Worm (Caenorhabditis elegans) whole organism, midembryonic: Measurements from ENCODE around the gene F08D12.2.

Experiments used
- T22C8.4 ChIP-seq: fragments of 200-800 bp; sonication (Bioruptor generic); IDR thresholded peaks from 2 replicates; pipeline ENCODE4 v1.3.6; 2022; ENCODE audit warnings: missing genetic modification characterization, missing compliant biosample characterization
- cog-1 ChIP-seq: sonication (generic microtip); optimal IDR thresholded peaks from 2 replicates; lab custom pipeline; 2016; ENCODE audit warnings: missing genetic modification characterization, missing compliant biosample characterization
- flt-1 ChIP-seq: fragments of 200-800 bp; sonication (Bioruptor generic); IDR thresholded peaks from 2 replicates; pipeline ENCODE4 v1.3.6; 2022; ENCODE audit warnings: missing genetic modification characterization, missing compliant biosample characterization
- klf-2 ChIP-seq: fragments of 200-800 bp; sonication (Bioruptor generic); conservative IDR thresholded peaks from 2 replicates; pipeline ENCODE4 v1.3.6; 2022; ENCODE audit warnings: missing genetic modification reagents, missing genetic modification characterization, missing compliant biosample characterization
- med-1 ChIP-seq: sonication (generic microtip); optimal IDR thresholded peaks from 2 replicates; lab custom pipeline; 2017; ENCODE audit warnings: missing genetic modification characterization, mild to moderate bottlenecking, missing compliant biosample characterization, antibody characterized with exemption, missing genetic modification reagents; ENCODE audit not compliant: insufficient read depth
- ref-1 ChIP-seq: fragments of 200-800 bp; sonication (Bioruptor generic); conservative IDR thresholded peaks from 2 replicates; pipeline ENCODE4 v1.3.6; 2022; ENCODE audit warnings: missing genetic modification reagents, missing genetic modification characterization, missing compliant biosample characterization
- tab-1 ChIP-seq: fragments of 200-800 bp; sonication (Bioruptor generic); IDR thresholded peaks from 2 replicates; pipeline ENCODE4 v1.3.6; 2022; ENCODE audit warnings: missing genetic modification characterization, missing compliant biosample characterization
- ztf-23 ChIP-seq: fragments of 200-800 bp; sonication (Bioruptor generic); IDR thresholded peaks from 2 replicates; pipeline ENCODE4 v1.3.6; 2022; ENCODE audit warnings: missing genetic modification reagents, missing genetic modification characterization, missing compliant biosample characterization
- ztf-29 ChIP-seq: fragments of 200-800 bp; sonication (Bioruptor generic); IDR thresholded peaks from 2 replicates; pipeline ENCODE4 v1.3.6; 2022; ENCODE audit warnings: missing genetic modification reagents, missing genetic modification characterization, missing compliant biosample characterization

The F08D12.2 gene

ce11 chrII:2785787-2786186 lies 4.3 kb downstream of the F08D12.2 start:
- TF ChIP-seq tab-1 (GFP tag; lab: Robert Waterston, UW): no peak
- no peak for TF ChIP-seq med-1 (GFP tag; lab: Kevin White, UChicago)
- no peak for TF ChIP-seq flt-1
- TF ChIP-seq ref-1 (GFP tag; lab: Robert Waterston, UW): no peak
- no peak for TF ChIP-seq klf-2 (GFP tag; lab: Robert Waterston, UW)
- no peak for TF ChIP-seq T22C8.4 (GFP tag; lab: Robert Waterston, UW)

ce11 chrII:2787031-2787512 lies 5.6 kb downstream of the F08D12.2 start, which contains the start of the genes F08D12.12 and srpa-72:
Gene F08D12.12, minus strand, starts transcription at chrII:2787081.
Gene srpa-72, plus strand, starts transcription at chrII:2787481.
- TF ChIP-seq cog-1 (no peak), ref-1 (GFP tag; lab: Robert Waterston, UW) (no peak), ztf-29 (GFP tag; lab: Robert Waterston, UW) (no peak; the same call in 1 of the 2 replicates), klf-2 (GFP tag; lab: Robert Waterston, UW) (no peak), med-1 (GFP tag; lab: Kevin White, UChicago) (no peak), T22C8.4 (GFP tag; lab: Robert Waterston, UW) (no peak), ztf-23 (GFP tag; lab: Robert Waterston, UW) (no peak), tab-1 (GFP tag; lab: Robert Waterston, UW) (no peak)

ce11 chrII:2787849-2788248 lies 6.4 kb downstream of the F08D12.2 start:
- TF ChIP-seq T22C8.4 (GFP tag; lab: Robert Waterston, UW): no peak
- no peak for TF ChIP-seq klf-2 (GFP tag; lab: Robert Waterston, UW)
- no peak for TF ChIP-seq cog-1
- TF ChIP-seq tab-1 (GFP tag; lab: Robert Waterston, UW): no peak
- TF ChIP-seq ztf-29 (GFP tag; lab: Robert Waterston, UW): no peak
- no peak for TF ChIP-seq ref-1 (GFP tag; lab: Robert Waterston, UW)
- no peak for TF ChIP-seq flt-1
- no peak for TF ChIP-seq med-1 (GFP tag; lab: Kevin White, UChicago)

- TF ChIP-seq T22C8.4 (GFP tag; lab: Robert Waterston, UW) (no peak), ztf-29 (GFP tag; lab: Robert Waterston, UW) (no peak), ztf-23 (GFP tag; lab: Robert Waterston, UW) (no peak), tab-1 (GFP tag; lab: Robert Waterston, UW) (no peak), ref-1 (GFP tag; lab: Robert Waterston, UW) (no peak), klf-2 (GFP tag; lab: Robert Waterston, UW) (no peak), flt-1 (no peak), cog-1 (no peak)
Measured at ce11 chrII:2791693-2792092, 10.2 kb downstream of the F08D12.2 start.

ce11 chrII:2795413-2795812 lies 14.0 kb downstream of the F08D12.2 start:
- TF ChIP-seq T22C8.4 (GFP tag; lab: Robert Waterston, UW) (no peak), flt-1 (no peak), klf-2 (GFP tag; lab: Robert Waterston, UW) (no peak), ztf-23 (GFP tag; lab: Robert Waterston, UW) (no peak), ref-1 (GFP tag; lab: Robert Waterston, UW) (no peak), tab-1 (GFP tag; lab: Robert Waterston, UW) (no peak), cog-1 (no peak)

ce11 chrII:2796431-2796830 lies 15.0 kb downstream of the F08D12.2 start:
- TF ChIP-seq tab-1 (GFP tag; lab: Robert Waterston, UW): no peak

ce11 chrII:2797951-2798350 lies 16.5 kb downstream of the F08D12.2 start:
- TF ChIP-seq klf-2 (GFP tag; lab: Robert Waterston, UW) (no peak), ztf-23 (GFP tag; lab: Robert Waterston, UW) (no peak), ztf-29 (GFP tag; lab: Robert Waterston, UW) (no peak), flt-1 (no peak), ref-1 (GFP tag; lab: Robert Waterston, UW) (no peak), tab-1 (GFP tag; lab: Robert Waterston, UW) (no peak), cog-1 (no peak), med-1 (GFP tag; lab: Kevin White, UChicago) (no peak), T22C8.4 (GFP tag; lab: Robert Waterston, UW) (no peak)

ce11 chrII:2800550-2801233 lies 19.2 kb downstream of the F08D12.2 start, which contains the start of gene nhr-119:
Gene nhr-119, minus strand, starts transcription at chrII:2800600.
- TF ChIP-seq cog-1 (peak; percentile 10), flt-1 (no peak), tab-1 (GFP tag; lab: Robert Waterston, UW) (no peak)

- TF ChIP-seq flt-1 (no peak), ztf-23 (GFP tag; lab: Robert Waterston, UW) (no peak), ref-1 (GFP tag; lab: Robert Waterston, UW) (no peak), cog-1 (no peak), tab-1 (GFP tag; lab: Robert Waterston, UW) (no peak), T22C8.4 (GFP tag; lab: Robert Waterston, UW) (no peak), ztf-29 (GFP tag; lab: Robert Waterston, UW) (no peak), klf-2 (GFP tag; lab: Robert Waterston, UW) (no peak), med-1 (GFP tag; lab: Kevin White, UChicago) (no peak)
Measured at ce11 chrII:2801764-2802163, 20.3 kb downstream of the F08D12.2 start.
